Fruit fly (Drosophila melanogaster): ENCODE results near the gene CG4766.

The CG4766 gene

dm6 chrX:5972030-5972429 lies 28.6 kb downstream of the CG4766 start (continued):
- no peak for TF ChIP-seq insv (GFP tag; optimal IDR thresholded peaks at IDR 0.05)
- TF ChIP-seq Sry-β (GFP tag; optimal IDR thresholded peaks at IDR 0.05): no peak
- 0 out of 3 replicates have a peak, but pooled peaks have one; percentile 40 for TF ChIP-seq CG2199 (GFP tag; IDR thresholded peaks at IDR 0.05)
- TF ChIP-seq Six4 (GFP tag; optimal IDR thresholded peaks at IDR 0.05): no peak
- TF ChIP-seq CG14860 (GFP tag; IDR thresholded peaks at IDR 0.05; ENCODE audit: partially characterized antibody): no peak
- TF ChIP-seq jumu (GFP tag; optimal IDR thresholded peaks at IDR 0.05): no peak
- peak; percentile 41; the same call in 1 of the 3 replicates for TF ChIP-seq CG17361 (GFP tag; IDR thresholded peaks at IDR 0.05)
- no peak for TF ChIP-seq CG10431 (GFP tag; optimal IDR thresholded peaks at IDR 0.05)
- TF ChIP-seq Hsf (GFP tag; optimal IDR thresholded peaks at IDR 0.05): peak; percentile 48
- TF ChIP-seq hkb (optimal IDR thresholded peaks at IDR 0.05): no peak
- TF ChIP-seq hkb (GFP tag; IDR thresholded peaks at IDR 0.05): no peak
- no peak for TF ChIP-seq Ets97D (GFP tag; optimal IDR thresholded peaks at IDR 0.05)
- no peak for TF ChIP-seq TFAM (GFP tag; optimal IDR thresholded peaks at IDR 0.05)
- TF ChIP-seq hth (optimal IDR thresholded peaks at IDR 0.05): no peak
- TF ChIP-seq CG17912 (GFP tag; optimal IDR thresholded peaks at IDR 0.05): no peak
- TF ChIP-seq HmgD (GFP tag; optimal IDR thresholded peaks at IDR 0.05): no peak
- TF ChIP-seq Hmr (GFP tag; optimal IDR thresholded peaks at IDR 0.05): no peak
- no peak for TF ChIP-seq kni (GFP tag; optimal IDR thresholded peaks at IDR 0.05)
- TF ChIP-seq CG16779 (GFP tag; IDR thresholded peaks at IDR 0.05): no peak
- TF ChIP-seq crp (GFP tag; optimal IDR thresholded peaks at IDR 0.05): no peak
- TF ChIP-seq twi (tag; optimal IDR thresholded peaks at IDR 0.05): no peak
- TF ChIP-seq oc (tag; optimal IDR thresholded peaks at IDR 0.05): no peak
- TF ChIP-seq GATAe (GFP tag; conservative IDR thresholded peaks at IDR 0.05): no peak
- TF ChIP-seq zfh2 (GFP tag; optimal IDR thresholded peaks at IDR 0.05): no peak
- TF ChIP-seq ftz-f1 (GFP tag; optimal IDR thresholded peaks at IDR 0.05): no peak
- TF ChIP-seq sna (GFP tag; IDR thresholded peaks at IDR 0.05; ENCODE audit: partially characterized antibody): no peak
- peak; percentile 5 to 55 for TF ChIP-seq chif (GFP tag; optimal IDR thresholded peaks at IDR 0.05)
- TF ChIP-seq CG13123 (GFP tag; optimal IDR thresholded peaks at IDR 0.05): no peak
- TF ChIP-seq CG5245 (GFP tag; optimal IDR thresholded peaks at IDR 0.05): peak; percentile 35
- no peak for TF ChIP-seq dan (GFP tag; IDR thresholded peaks at IDR 0.05)
- TF ChIP-seq CG7271 (tag; optimal IDR thresholded peaks at IDR 0.05): no peak
- peak; percentile 49 for TF ChIP-seq CG2712 (tag; optimal IDR thresholded peaks at IDR 0.05)
- no peak for TF ChIP-seq slou (GFP tag; optimal IDR thresholded peaks at IDR 0.05)
- no peak for TF ChIP-seq disco-r (GFP tag; optimal IDR thresholded peaks at IDR 0.05)
- TF ChIP-seq slp2 (GFP tag; optimal IDR thresholded peaks at IDR 0.05): no peak
- TF ChIP-seq CG32532 (GFP tag; IDR thresholded peaks at IDR 0.05): peak; percentile 51; the same call in 1 of the 2 replicates
- no peak for TF ChIP-seq Hmx (GFP tag; optimal IDR thresholded peaks at IDR 0.05)
- peak; percentile 47 for TF ChIP-seq CG31441 (GFP tag; IDR thresholded peaks at IDR 0.05)
- TF ChIP-seq CG6854 (GFP tag; optimal IDR thresholded peaks at IDR 0.05): no peak
- peak; percentile 50; the same call in 1 of the 2 replicates for TF ChIP-seq slbo (GFP tag; IDR thresholded peaks at IDR 0.05)
- TF ChIP-seq CG11247 (GFP tag; IDR thresholded peaks at IDR 0.05): no peak
- peak; percentile 60 for TF ChIP-seq CG17328 (GFP tag; IDR thresholded peaks at IDR 0.05)
- TF ChIP-seq Kr (GFP tag; optimal IDR thresholded peaks at IDR 0.05): no peak
- TF ChIP-seq CkIIα-i1 (GFP tag; IDR thresholded peaks at IDR 0.05): no peak
- no peak for TF ChIP-seq CG12219 (GFP tag; optimal IDR thresholded peaks at IDR 0.05)
- TF ChIP-seq CG10654 (GFP tag; optimal IDR thresholded peaks at IDR 0.05): no peak
- peak; percentile 29 for TF ChIP-seq CG15269 (tag; optimal IDR thresholded peaks at IDR 0.05)
- no peak for TF ChIP-seq sc (optimal IDR thresholded peaks at IDR 0.05)
- TF ChIP-seq sc (GFP tag; optimal IDR thresholded peaks at IDR 0.05): no peak
- TF ChIP-seq CG4424 (GFP tag; optimal IDR thresholded peaks at IDR 0.05): peak; percentile 51

Measured in whole organism, embryonic.